Fruit fly (Drosophila melanogaster): Measurements from ENCODE around the gene CG6293.

CG6293 gene

DNA sequence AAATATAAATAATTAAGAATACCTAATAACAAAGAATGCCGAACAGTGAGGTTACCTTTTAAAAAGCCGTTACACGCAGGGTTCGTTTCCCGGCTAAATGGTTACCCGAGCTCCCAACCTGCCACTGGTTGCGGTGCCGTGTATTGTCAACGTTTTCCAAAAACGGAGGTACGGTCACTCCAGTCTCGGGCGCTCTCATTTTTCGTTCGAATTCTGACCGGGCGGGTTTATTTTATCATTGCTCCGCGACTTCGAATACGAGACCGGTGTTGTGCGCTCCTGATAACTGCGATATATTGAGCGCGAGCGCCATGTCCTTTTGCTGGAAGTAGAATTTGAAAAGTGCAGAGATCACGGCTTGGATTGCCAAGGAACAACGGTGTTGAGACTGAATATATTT is 38.6 kb upstream of the CG6293 start, which contains the start of gene jumu (continued):
- TF ChIP-seq CG33213 (GFP tag; optimal IDR thresholded peaks at IDR 0.05) (peak; percentile 70), zf30C (GFP tag; optimal IDR thresholded peaks at IDR 0.05) (peak; percentile 2), CG7786 (GFP tag; optimal IDR thresholded peaks at IDR 0.05) (no peak), CG9797 (GFP tag; optimal IDR thresholded peaks at IDR 0.05) (peak; percentile 100), Ada2b (GFP tag; IDR thresholded peaks at IDR 0.05) (no peak), sima (GFP tag; optimal IDR thresholded peaks at IDR 0.05) (no peak), CG16779 (GFP tag; IDR thresholded peaks at IDR 0.05) (no peak), fd64A (GFP tag; optimal IDR thresholded peaks at IDR 0.05) (no peak), Sox102F (GFP tag; optimal IDR thresholded peaks at IDR 0.05) (no peak), CG15696 (tag; optimal IDR thresholded peaks at IDR 0.05) (peak; percentile 21), Atf3 (GFP tag; optimal IDR thresholded peaks at IDR 0.05) (no peak), BEAF-32 (GFP tag; optimal IDR thresholded peaks at IDR 0.05) (peak; percentile 58), pros (GFP tag; optimal IDR thresholded peaks at IDR 0.05) (no peak), CG7745 (tag; optimal IDR thresholded peaks at IDR 0.05) (no peak), CG10959 (GFP tag; IDR thresholded peaks at IDR 0.05) (no peak), Hmr (GFP tag; optimal IDR thresholded peaks at IDR 0.05) (peak; percentile 79), stc (GFP tag; IDR thresholded peaks at IDR 0.05) (no peak), kah (GFP tag; optimal IDR thresholded peaks at IDR 0.05) (peak; percentile 3), ato (GFP tag; IDR thresholded peaks at IDR 0.05; ENCODE audit: partially characterized antibody) (no peak), trem (tag; optimal IDR thresholded peaks at IDR 0.05) (peak; percentile 82), Dp (GFP tag; optimal IDR thresholded peaks at IDR 0.05) (peak; percentile 92), CG1792 (GFP tag; optimal IDR thresholded peaks at IDR 0.05) (no peak), stwl (tag; optimal IDR thresholded peaks at IDR 0.05) (peak; percentile 36), CG4282 (GFP tag; optimal IDR thresholded peaks at IDR 0.05) (peak; percentile 13), bbx (GFP tag; IDR thresholded peaks at IDR 0.05; ENCODE audit: partially characterized antibody) (no peak), Lpt (GFP tag; optimal IDR thresholded peaks at IDR 0.05) (no peak), chinmo (GFP tag; IDR thresholded peaks at IDR 0.05; ENCODE audit: partially characterized antibody) (no peak), CG11695 (GFP tag; IDR thresholded peaks at IDR 0.05) (no peak), dysf (GFP tag; IDR thresholded peaks at IDR 0.05) (no peak), chif (GFP tag; optimal IDR thresholded peaks at IDR 0.05) (peak in 1 of 2 experiments; percentile 0), NfI (GFP tag; optimal IDR thresholded peaks at IDR 0.05) (no peak), CG14667 (GFP tag; IDR thresholded peaks at IDR 0.05) (no peak), CG2678 (tag; optimal IDR thresholded peaks at IDR 0.05) (no peak), cas (GFP tag; IDR thresholded peaks at IDR 0.05) (no peak), pho (GFP tag; optimal IDR thresholded peaks at IDR 0.05) (peak; percentile 17), CG31224 (GFP tag; IDR thresholded peaks at IDR 0.05) (no peak), Eip74EF (GFP tag; optimal IDR thresholded peaks at IDR 0.05) (no peak), aop (GFP tag; IDR thresholded peaks at IDR 0.05) (no peak), ken (GFP tag; IDR thresholded peaks at IDR 0.05) (no peak), Lhr (GFP tag; optimal IDR thresholded peaks at IDR 0.05) (peak; percentile 96), sd (tag; optimal IDR thresholded peaks at IDR 0.05) (peak; percentile 49), insv (GFP tag; optimal IDR thresholded peaks at IDR 0.05) (peak in 1 of 2 experiments; percentile 54), CoRest (tag; optimal IDR thresholded peaks at IDR 0.05) (peak; percentile 80), Jarid2 (GFP tag; optimal IDR thresholded peaks at IDR 0.05) (peak; percentile 78), Bdp1 (GFP tag; optimal IDR thresholded peaks at IDR 0.05) (no peak), ind (GFP tag; optimal IDR thresholded peaks at IDR 0.05) (no peak), Xrp1 (GFP tag; IDR thresholded peaks at IDR 0.05) (no peak), MTF-1 (GFP tag; optimal IDR thresholded peaks at IDR 0.05; ENCODE audit: borderline replicate concordance) (peak; percentile 15), CG9727 (GFP tag; optimal IDR thresholded peaks at IDR 0.05) (peak; percentile 23), Xbp1 (GFP tag; optimal IDR thresholded peaks at IDR 0.05) (peak; percentile 1), ranshi (GFP tag; IDR thresholded peaks at IDR 0.05) (no peak)

All from whole organism, embryonic.